Fruit fly (Drosophila melanogaster): ENCODE data around the gene CG33263.
A peak's percentile ranks its signal among the peaks of the same experiment; 100 is the strongest.

CG33263 gene

DNA sequence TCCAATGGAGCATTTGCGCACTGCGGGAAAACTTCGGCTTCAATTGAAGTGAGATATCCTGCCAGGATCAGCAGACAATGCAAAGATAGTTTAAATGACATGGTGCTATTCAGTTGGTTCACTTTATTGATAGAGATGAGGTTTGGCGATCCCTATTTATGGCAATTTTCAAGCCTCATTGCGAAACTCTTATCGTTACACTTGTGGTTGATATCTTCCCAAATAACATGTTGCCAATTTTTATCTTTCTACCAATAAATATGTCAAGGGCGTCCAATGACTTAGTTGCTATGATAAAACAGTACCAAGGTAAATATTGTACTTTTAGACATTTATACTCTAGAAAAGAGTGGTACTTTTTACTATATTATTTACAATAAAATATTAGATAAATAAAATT, at the start of gene CG33263:
Gene CG33263, minus strand, starts transcription at position 101 of the 400 bp plus-strand sequence.
- TF ChIP-seq Mnt (GFP tag; optimal IDR thresholded peaks at IDR 0.05) (no peak), CG33017 (tag; optimal IDR thresholded peaks at IDR 0.05) (no peak), CG11617 (GFP tag; optimal IDR thresholded peaks at IDR 0.05) (no peak)

dm6 chr3L:13457133-13457532, 33.2 kb upstream of the CG33263 start, which contains the start of gene CG10116:
CG10116 (minus strand) TSS chr3L:13457238.
- TF ChIP-seq cic (GFP tag; optimal IDR thresholded peaks at IDR 0.05) (peak; percentile 90), cnc (optimal IDR thresholded peaks at IDR 0.05) (no peak)

DNA sequence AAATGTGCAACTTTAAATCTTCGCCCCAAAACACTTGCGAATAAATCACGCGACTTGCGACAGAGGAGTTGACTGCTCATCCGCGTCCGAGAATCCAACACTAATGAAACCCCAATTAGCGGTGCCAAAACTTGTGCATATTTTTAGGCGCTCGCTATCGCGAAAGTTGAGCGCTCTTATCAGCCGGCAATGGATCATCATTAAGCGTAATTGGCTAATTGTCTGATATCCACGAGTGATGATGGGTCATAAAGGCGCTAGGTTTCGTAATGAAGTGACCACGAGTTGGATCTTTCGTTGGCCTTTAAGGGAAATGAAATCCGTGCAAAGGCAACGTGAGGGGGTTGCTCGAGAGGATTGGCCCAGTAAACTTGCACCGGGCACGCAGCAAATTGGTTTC, 30.8 kb upstream of the CG33263 start:
- peak; percentile 5 for TF ChIP-seq CG7045 (GFP tag; optimal IDR thresholded peaks at IDR 0.05)
- no peak for TF ChIP-seq Clk (GFP tag; optimal IDR thresholded peaks at IDR 0.05)
- no peak for TF ChIP-seq kay (GFP tag; ENCODE audit: borderline replicate concordance)
- no peak for TF ChIP-seq cnc (optimal IDR thresholded peaks at IDR 0.05)
- no peak for TF ChIP-seq ovo (GFP tag; optimal IDR thresholded peaks at IDR 0.05)
- no peak for TF ChIP-seq bab1 (GFP tag; optimal IDR thresholded peaks at IDR 0.05)
- no peak for TF ChIP-seq Crg-1 (GFP tag; optimal IDR thresholded peaks at IDR 0.05)
- peak; percentile 0 for TF ChIP-seq CG33017 (tag; optimal IDR thresholded peaks at IDR 0.05)
- no peak for TF ChIP-seq pad (GFP tag; optimal IDR thresholded peaks at IDR 0.05)
- TF ChIP-seq CG5204 (GFP tag; optimal IDR thresholded peaks at IDR 0.05), result no peak
- TF ChIP-seq toe (GFP tag; optimal IDR thresholded peaks at IDR 0.05), result no peak
- TF ChIP-seq CG1620 (GFP tag; optimal IDR thresholded peaks at IDR 0.05), result no peak
- no peak for TF ChIP-seq cic (GFP tag; optimal IDR thresholded peaks at IDR 0.05)

dm6 chr3L:13452281-13452680, 28.3 kb upstream of the CG33263 start:
- TF ChIP-seq tj (GFP tag; optimal IDR thresholded peaks at IDR 0.05) (no peak), CG5204 (GFP tag; optimal IDR thresholded peaks at IDR 0.05) (no peak), ovo (GFP tag; optimal IDR thresholded peaks at IDR 0.05) (no peak), cic (GFP tag; optimal IDR thresholded peaks at IDR 0.05) (no peak), Clk (GFP tag; optimal IDR thresholded peaks at IDR 0.05) (no peak), Crg-1 (GFP tag; optimal IDR thresholded peaks at IDR 0.05) (no peak), Mnt (GFP tag; optimal IDR thresholded peaks at IDR 0.05) (no peak)

DNA sequence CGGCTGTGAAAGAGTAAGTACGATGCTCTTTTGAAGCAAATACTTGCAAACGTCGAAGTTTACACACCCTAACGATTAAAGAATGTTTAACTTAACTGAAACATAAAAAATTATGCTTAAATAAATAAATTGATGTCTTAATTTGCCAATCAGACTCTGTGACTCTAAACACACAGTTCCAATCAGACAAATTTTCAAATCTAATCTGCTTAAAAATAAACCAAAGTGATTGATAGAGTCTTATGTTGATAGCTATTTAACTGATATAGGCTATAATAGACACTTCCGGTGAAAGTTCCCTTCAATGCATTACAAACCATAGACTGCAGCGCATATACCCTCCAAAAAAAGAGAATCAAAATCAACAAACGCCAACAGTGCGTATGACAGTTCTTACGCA, 27.6 kb upstream of the CG33263 start:
- TF ChIP-seq cnc (optimal IDR thresholded peaks at IDR 0.05), result no peak
- TF ChIP-seq CG33017 (tag; optimal IDR thresholded peaks at IDR 0.05), result no peak
- no peak for TF ChIP-seq Crg-1 (GFP tag; optimal IDR thresholded peaks at IDR 0.05)
- no peak for TF ChIP-seq Mnt (GFP tag; optimal IDR thresholded peaks at IDR 0.05)
- TF ChIP-seq ovo (GFP tag; optimal IDR thresholded peaks at IDR 0.05), result no peak
- no peak for TF ChIP-seq CG1620 (GFP tag; optimal IDR thresholded peaks at IDR 0.05)
- TF ChIP-seq CG7101 (tag; optimal IDR thresholded peaks at IDR 0.05), result no peak
- TF ChIP-seq Clk (GFP tag; optimal IDR thresholded peaks at IDR 0.05), result no peak
- TF ChIP-seq CG14711 (tag; optimal IDR thresholded peaks at IDR 0.05), result no peak

- TF ChIP-seq CG33017 (tag; optimal IDR thresholded peaks at IDR 0.05) (no peak), Clk (GFP tag; optimal IDR thresholded peaks at IDR 0.05) (peak; percentile 26), CG5204 (GFP tag; optimal IDR thresholded peaks at IDR 0.05) (peak; percentile 20), CG1620 (GFP tag; optimal IDR thresholded peaks at IDR 0.05) (no peak), CG7101 (tag; optimal IDR thresholded peaks at IDR 0.05) (peak; percentile 70), ovo (GFP tag; optimal IDR thresholded peaks at IDR 0.05) (no peak), CG7045 (GFP tag; optimal IDR thresholded peaks at IDR 0.05) (peak; percentile 76), cnc (optimal IDR thresholded peaks at IDR 0.05) (no peak), CG12768 (GFP tag; optimal IDR thresholded peaks at IDR 0.05) (peak; percentile 71), cic (GFP tag; optimal IDR thresholded peaks at IDR 0.05) (no peak), Hr96 (GFP tag; optimal IDR thresholded peaks at IDR 0.05) (no peak), kay (GFP tag; ENCODE audit: borderline replicate concordance) (no peak), bab1 (GFP tag; optimal IDR thresholded peaks at IDR 0.05) (peak; percentile 78), CG14711 (tag; optimal IDR thresholded peaks at IDR 0.05) (peak; percentile 62), tj (GFP tag; optimal IDR thresholded peaks at IDR 0.05) (no peak), toe (GFP tag; optimal IDR thresholded peaks at IDR 0.05) (no peak), pad (GFP tag; optimal IDR thresholded peaks at IDR 0.05) (peak; percentile 8), Mnt (GFP tag; optimal IDR thresholded peaks at IDR 0.05) (no peak), Crg-1 (GFP tag; optimal IDR thresholded peaks at IDR 0.05) (no peak), CG11617 (GFP tag; optimal IDR thresholded peaks at IDR 0.05) (no peak)
Measured at dm6 chr3L:13450177-13450793, 26.3 kb upstream of the CG33263 start, which contains the start of the genes JMJD7 and CG10738. JMJD7 (minus strand) TSS chr3L:13450283. CG10738 (plus strand) TSS chr3L:13450770.

dm6 chr3L:13442400-13442799, 18.4 kb upstream of the CG33263 start, which contains the start of gene cmb:
cmb (plus strand) TSS chr3L:13442594.
- peak; percentile 71 for TF ChIP-seq kay (GFP tag; ENCODE audit: borderline replicate concordance)
- TF ChIP-seq CG12768 (GFP tag; optimal IDR thresholded peaks at IDR 0.05), result no peak
- TF ChIP-seq bab1 (GFP tag; optimal IDR thresholded peaks at IDR 0.05), result peak; percentile 36
- TF ChIP-seq CG1620 (GFP tag; optimal IDR thresholded peaks at IDR 0.05), result peak; percentile 26
- peak; percentile 25 for TF ChIP-seq CG11617 (GFP tag; optimal IDR thresholded peaks at IDR 0.05)
- TF ChIP-seq CG7101 (tag; optimal IDR thresholded peaks at IDR 0.05), result no peak
- TF ChIP-seq tj (GFP tag; optimal IDR thresholded peaks at IDR 0.05), result no peak
- no peak for TF ChIP-seq toe (GFP tag; optimal IDR thresholded peaks at IDR 0.05)

Data from whole organism, adult.